Worm (Caenorhabditis elegans) whole organism, L4/young adult: ENCODE measurements around the gene M60.6.

ENCODE experiments used
- W03F9.2 ChIP-seq: fragments of 150-350 bp; optimal IDR thresholded peaks from 2 replicates; lab custom pipeline; 2014; ENCODE audit warnings: missing biosample characterization, missing genetic modification characterization
- dao-5 ChIP-seq: sonication (generic microtip); optimal IDR thresholded peaks from 2 replicates; lab custom pipeline; 2016; ENCODE audit warnings: missing genotype, missing genetic modification characterization, moderate library complexity, missing compliant biosample characterization
- him-1 ChIP-seq: sonication (generic microtip); optimal IDR thresholded peaks from 2 replicates; lab custom pipeline; 2016; ENCODE audit warnings: missing genotype, missing genetic modification reagents, missing genetic modification characterization, missing compliant biosample characterization

DNA sequence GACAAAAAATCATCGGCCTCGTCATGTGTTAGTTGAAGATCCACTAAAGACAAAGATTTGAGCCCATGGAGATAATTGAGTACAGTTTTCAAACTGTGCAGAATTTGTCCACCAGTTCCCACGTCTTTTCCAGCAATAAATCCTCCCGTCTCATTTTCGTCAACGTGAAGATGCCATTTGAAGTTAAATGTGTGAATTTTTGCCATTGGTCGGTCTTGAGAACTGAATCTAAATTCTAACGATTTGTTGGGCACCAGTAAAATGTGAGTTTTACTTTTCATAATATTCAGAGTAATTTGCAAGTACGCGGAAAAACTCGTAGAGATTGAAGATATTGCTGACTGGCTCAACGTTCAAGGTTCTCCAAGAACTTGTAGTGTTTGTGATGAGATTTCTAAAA, 21.7 kb downstream of the M60.6 start:
- TF ChIP-seq W03F9.2 (tag; lab: Kevin White, UChicago) (no peak), him-1 (tag; lab: Kevin White, UChicago) (no peak), dao-5 (tag; lab: Kevin White, UChicago) (no peak)
